Fruit fly (Drosophila melanogaster): Measurements from ENCODE around the gene nerfin-1.
"Not testable (repeated sequence)": the region's sequence is repeated elsewhere in the genome, so short reads cannot be mapped to it uniquely, and the experiment has no call there.

Gene nerfin-1

DNA sequence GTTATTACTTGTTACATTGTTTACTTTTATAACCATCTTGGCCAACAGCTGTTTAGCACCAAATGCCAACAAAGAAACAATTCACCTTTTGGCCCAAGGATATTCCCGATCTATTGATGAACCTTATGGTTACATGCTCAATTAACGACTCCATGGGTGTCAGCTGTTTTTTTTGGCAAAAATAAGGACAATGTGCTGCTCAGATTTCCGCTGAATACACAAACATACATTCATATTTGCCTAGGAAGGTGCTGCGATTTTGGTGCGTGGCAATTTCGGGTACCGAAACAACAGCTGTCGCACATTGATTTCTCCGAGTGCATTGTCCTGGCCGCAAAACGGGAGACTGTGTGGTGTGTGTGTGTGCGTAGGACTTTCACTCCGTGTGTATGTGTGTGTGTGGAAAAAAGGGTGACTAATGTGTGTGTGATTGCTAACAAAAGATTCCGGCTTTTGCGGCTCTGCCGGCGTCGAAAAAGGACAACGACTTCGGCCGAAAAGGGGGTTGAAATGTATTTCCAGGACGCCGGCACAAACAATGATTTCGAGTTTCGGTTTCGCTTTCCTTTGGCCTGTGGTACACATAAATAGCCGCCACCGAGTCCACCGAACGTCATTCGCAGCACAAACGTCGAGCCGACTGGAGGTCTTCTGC lies at the start of gene nerfin-1 (continued):
- TF ChIP-seq CG9932 (GFP tag; IDR thresholded peaks at IDR 0.05) (no peak), Drgx (GFP tag; IDR thresholded peaks at IDR 0.05) (no peak), jumu (GFP tag; optimal IDR thresholded peaks at IDR 0.05) (peak; percentile 10), sug (tag; optimal IDR thresholded peaks at IDR 0.05) (no peak), CG4404 (GFP tag; IDR thresholded peaks at IDR 0.05) (no peak), CG1529 (GFP tag; optimal IDR thresholded peaks at IDR 0.05) (no peak), CG3838 (GFP tag; optimal IDR thresholded peaks at IDR 0.05) (no peak), CG15011 (GFP tag; optimal IDR thresholded peaks at IDR 0.05) (no peak), Abd-B (GFP tag; optimal IDR thresholded peaks at IDR 0.05) (peak; percentile 1), nom (GFP tag; optimal IDR thresholded peaks at IDR 0.05) (no peak), sens (GFP tag) (peak; percentile 78), CG14014 (GFP tag; IDR thresholded peaks at IDR 0.05) (no peak), Lhr (GFP tag; optimal IDR thresholded peaks at IDR 0.05) (no peak), CG12769 (tag; optimal IDR thresholded peaks at IDR 0.05) (no peak), CG10267 (tag; optimal IDR thresholded peaks at IDR 0.05) (no peak), Pdp1 (GFP tag; optimal IDR thresholded peaks at IDR 0.05) (peak in 1 of 2 experiments; percentile 15), pzg (GFP tag; optimal IDR thresholded peaks at IDR 0.05) (no peak), CkIIα-i1 (GFP tag; IDR thresholded peaks at IDR 0.05) (no peak), sob (GFP tag; IDR thresholded peaks at IDR 0.05) (no peak), CG4854 (GFP tag; optimal IDR thresholded peaks at IDR 0.05) (no peak), zfh1 (GFP tag; IDR thresholded peaks at IDR 0.05) (no peak), CG11560 (tag; IDR thresholded peaks at IDR 0.05) (no peak), amos (GFP tag; IDR thresholded peaks at IDR 0.05; ENCODE audit: partially characterized antibody) (no peak), Bteb2 (GFP tag; optimal IDR thresholded peaks at IDR 0.05) (no peak), emc (GFP tag; optimal IDR thresholded peaks at IDR 0.05) (no peak), CG11696 (GFP tag; IDR thresholded peaks at IDR 0.05) (no peak), tll (GFP tag; optimal IDR thresholded peaks at IDR 0.05) (peak in 1 of 2 experiments; percentile 68), Adf1 (GFP tag; IDR thresholded peaks at IDR 0.05) (no peak; the same call in 1 of the 2 replicates), CG13296 (GFP tag; optimal IDR thresholded peaks at IDR 0.05) (no peak)

DNA sequence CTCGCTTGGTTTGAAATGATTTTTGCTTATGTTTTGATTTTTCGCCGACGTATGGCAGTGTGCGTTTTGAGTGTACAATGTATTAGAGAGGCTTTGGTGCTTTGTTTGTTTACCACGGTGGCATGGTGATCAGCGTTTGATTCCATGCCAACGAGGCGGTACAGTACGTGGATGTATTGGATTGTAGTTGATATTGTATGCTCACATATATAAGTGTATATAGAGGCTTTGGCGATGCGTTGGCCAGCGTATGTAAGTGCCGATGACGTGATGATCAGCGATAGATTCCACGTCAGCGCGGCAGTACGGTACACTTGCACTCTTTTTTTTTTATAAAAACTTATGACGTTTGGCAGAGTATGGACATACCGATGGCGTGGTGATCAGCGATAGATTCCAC lies 43.8 kb upstream of the nerfin-1 start, which contains the start of gene CG12502:
CG12502 (plus strand) TSS at position 301 of the 400 bp plus-strand sequence.
- not testable (repeated sequence) for TF ChIP-seq HHEX (GFP tag; optimal IDR thresholded peaks at IDR 0.05); zen2 (GFP tag; IDR thresholded peaks at IDR 0.05; ENCODE audit: partially characterized antibody); so (GFP tag; IDR thresholded peaks at IDR 0.05)

DNA sequence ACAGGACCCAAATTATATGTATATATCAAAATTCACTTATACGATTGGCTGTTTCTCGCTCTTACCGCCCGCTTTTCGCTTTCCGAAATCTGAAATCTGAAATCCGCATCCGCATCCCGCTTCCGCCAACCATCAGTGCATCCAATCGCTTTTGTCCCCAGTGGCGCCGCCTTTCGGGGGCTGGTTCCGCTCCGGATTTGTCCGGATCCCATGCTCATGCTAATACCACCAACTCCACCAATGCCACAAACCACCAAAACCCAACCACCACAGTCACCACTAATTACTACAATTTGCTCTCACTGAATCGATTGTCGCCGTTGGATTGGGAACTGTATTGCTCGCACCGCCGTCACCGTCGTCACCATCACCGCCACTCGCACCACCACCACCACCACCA lies 40.1 kb upstream of the nerfin-1 start:
- TF ChIP-seq CG15514 (GFP tag; optimal IDR thresholded peaks at IDR 0.05): peak; percentile 88
- TF ChIP-seq pita (GFP tag; optimal IDR thresholded peaks at IDR 0.05): peak; percentile 18
- TF ChIP-seq Bgb (GFP tag; IDR thresholded peaks at IDR 0.05; ENCODE audit: partially characterized antibody): no peak
- no peak for TF ChIP-seq zfh2 (GFP tag; optimal IDR thresholded peaks at IDR 0.05)
- TF ChIP-seq tgo (GFP tag; IDR thresholded peaks at IDR 0.05): no peak
- peak; percentile 88 for TF ChIP-seq CTCF (GFP tag; optimal IDR thresholded peaks at IDR 0.05)
- TF ChIP-seq tll (GFP tag; optimal IDR thresholded peaks at IDR 0.05): no peak
- no peak for TF ChIP-seq CG13287 (GFP tag; IDR thresholded peaks at IDR 0.05; ENCODE audit: partially characterized antibody)

Measured in whole organism, embryonic.